Worm (Caenorhabditis elegans): ENCODE measurements around the gene srw-41.
"Not testable (repeated sequence)": the region's sequence is repeated elsewhere in the genome, so short reads cannot be mapped to it uniquely, and the experiment has no call there.

srw-41 gene

ce11 chrV:16697178-16697577, at the start of gene srw-41:
Gene srw-41 (plus strand): TSS chrV:16697478.
- no peak for TF ChIP-seq eyg-1 (tag; optimal IDR thresholded peaks at IDR 0.05)
- TF ChIP-seq ceh-48 (tag; optimal IDR thresholded peaks at IDR 0.05) = no peak

ce11 chrV:16648317-16649018, 48.8 kb upstream of the srw-41 start, which contains the start of gene W06G6.20:
Gene W06G6.20 (minus strand): TSS chrV:16648367.
- TF ChIP-seq sox-4 (tag; optimal IDR thresholded peaks at IDR 0.05) (no peak), ceh-14 (tag; optimal IDR thresholded peaks at IDR 0.05) (no peak), pha-2 (tag; optimal IDR thresholded peaks at IDR 0.05) (no peak), dmd-4 (tag; optimal IDR thresholded peaks at IDR 0.05; ENCODE audit: borderline replicate concordance) (no peak), sdc-2 (tag; optimal IDR thresholded peaks at IDR 0.05) (no peak), ets-4 (tag; optimal IDR thresholded peaks at IDR 0.05) (no peak), ceh-34 (tag; optimal IDR thresholded peaks at IDR 0.05) (no peak), mec-3 (tag; optimal IDR thresholded peaks at IDR 0.05; ENCODE audit: borderline replicate concordance) (no peak), pha-4 (tag; optimal IDR thresholded peaks at IDR 0.05) (no peak), pax-1 (tag; optimal IDR thresholded peaks at IDR 0.05) (no peak), fkh-10 (GFP tag; optimal IDR thresholded peaks at IDR 0.05) (no peak), gmeb-2 (tag; optimal IDR thresholded peaks at IDR 0.05) (no peak), dve-1 (tag; optimal IDR thresholded peaks at IDR 0.05) (no peak), hlh-30 (tag; optimal IDR thresholded peaks at IDR 0.05; ENCODE audit: insufficient read depth) (no peak), C38D4.7 (GFP tag; optimal IDR thresholded peaks at IDR 0.05) (no peak), ceh-9 (tag; optimal IDR thresholded peaks at IDR 0.05) (no peak), ceh-45 (GFP tag; IDR thresholded peaks at IDR 0.05) (no peak), tbx-2 (tag; optimal IDR thresholded peaks at IDR 0.05) (no peak), ref-2 (tag; optimal IDR thresholded peaks at IDR 0.05) (no peak)

DNA sequence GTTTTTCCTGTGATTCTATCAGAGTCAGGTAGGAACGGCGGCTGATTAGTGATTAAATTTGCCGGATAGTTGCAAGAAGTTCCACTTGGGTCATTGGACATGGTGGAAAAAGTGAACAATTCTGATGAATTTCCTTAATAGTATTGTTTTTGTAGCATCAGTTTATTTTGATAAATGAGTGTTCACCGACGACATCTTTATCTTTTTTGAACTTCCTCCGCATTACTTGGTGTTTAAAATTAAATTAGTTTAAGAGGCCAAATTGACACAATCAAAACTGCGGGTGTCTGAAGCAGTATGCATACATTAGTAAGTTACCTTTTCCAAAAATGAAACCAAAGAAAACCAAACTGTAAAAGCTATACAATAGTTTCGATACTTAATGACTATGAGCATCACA, 48.1 kb upstream of the srw-41 start, which contains the start of gene W06G6.11:
W06G6.11 (minus strand) TSS at position 101 of the 400 bp plus-strand sequence.
- TF ChIP-seq unc-42 (tag; optimal IDR thresholded peaks at IDR 0.05); elt-4 (tag; optimal IDR thresholded peaks at IDR 0.05); hlh-13 (GFP tag; optimal IDR thresholded peaks at IDR 0.05): not testable (repeated sequence)

- TF ChIP-seq tbx-7 (tag; optimal IDR thresholded peaks at IDR 0.05); C38D4.7 (GFP tag; optimal IDR thresholded peaks at IDR 0.05); pha-2 (tag; optimal IDR thresholded peaks at IDR 0.05): not testable (repeated sequence)
These were observed 43.0 kb upstream of the srw-41 start, which contains the start of gene W06G6.15 for ce11 chrV:16654242-16654641. Gene W06G6.15 (plus strand): TSS chrV:16654542.

- TF ChIP-seq ceh-45 (GFP tag; IDR thresholded peaks at IDR 0.05); mec-3 (tag; optimal IDR thresholded peaks at IDR 0.05; ENCODE audit: borderline replicate concordance); hlh-15 (tag; optimal IDR thresholded peaks at IDR 0.05): not testable (repeated sequence)
These were observed 36.5 kb upstream of the srw-41 start, which contains the start of gene Y70C5B.2 for ce11 chrV:16660816-16661215. Gene Y70C5B.2 (minus strand): TSS chrV:16660916.

ce11 chrV:16666647-16667046, 30.6 kb upstream of the srw-41 start, which contains the start of gene F14F8.14:
Gene F14F8.14 (minus strand): TSS chrV:16666747.
- TF ChIP-seq fkh-6 (tag; optimal IDR thresholded peaks at IDR 0.05) (no peak), C38D4.7 (GFP tag; optimal IDR thresholded peaks at IDR 0.05) (no peak), sox-2 (GFP tag; IDR thresholded peaks at IDR 0.05) (no peak)

- no peak for TF ChIP-seq ets-4 (tag; optimal IDR thresholded peaks at IDR 0.05)
- TF ChIP-seq zip-5 (tag; optimal IDR thresholded peaks at IDR 0.05) = no peak
- no peak for TF ChIP-seq hlh-30 (tag; optimal IDR thresholded peaks at IDR 0.05; ENCODE audit: insufficient read depth)
- TF ChIP-seq C08G9.2 (tag; optimal IDR thresholded peaks at IDR 0.05) = no peak
These were observed 28.8 kb upstream of the srw-41 start, which contains the start of gene F14F8.9 for ce11 chrV:16668473-16668872. Gene F14F8.9 (minus strand): TSS chrV:16668573.
